Worm (Caenorhabditis elegans): ENCODE data around the gene C56E6.4.

C56E6.4 gene

ce11 chrII:6535957-6536424 is 7.5 kb upstream of the C56E6.4 start, which contains the start of gene utp-20 (continued):
- TF ChIP-seq zag-1 (tag; optimal IDR thresholded peaks at IDR 0.05) (no peak), nhr-25 (tag; optimal IDR thresholded peaks at IDR 0.05) (no peak), ztf-4 (tag; optimal IDR thresholded peaks at IDR 0.05) (no peak), sem-4 (tag; optimal IDR thresholded peaks at IDR 0.05) (no peak), sma-9 (GFP tag; optimal IDR thresholded peaks at IDR 0.05) (peak; percentile 30), sma-9 (tag; optimal IDR thresholded peaks at IDR 0.05) (no peak), nhr-23 (tag; optimal IDR thresholded peaks at IDR 0.05) (no peak), F13H6.1 (tag; optimal IDR thresholded peaks at IDR 0.05) (peak; percentile 5), elt-1 (tag; optimal IDR thresholded peaks at IDR 0.05) (no peak), nhr-237 (tag; optimal IDR thresholded peaks at IDR 0.05) (no peak)

ce11 chrII:6531940-6532339 is 3.4 kb upstream of the C56E6.4 start, which contains the start of gene abcx-1:
TSS of gene abcx-1 (plus strand) at chrII:6532163.
- TF ChIP-seq nhr-77 (tag; optimal IDR thresholded peaks at IDR 0.05) (no peak), elt-3 (tag; optimal IDR thresholded peaks at IDR 0.05) (no peak), ztf-11 (tag; optimal IDR thresholded peaks at IDR 0.05) (no peak), lsy-2 (tag; optimal IDR thresholded peaks at IDR 0.05) (no peak), nhr-6 (tag; optimal IDR thresholded peaks at IDR 0.05) (no peak)

ce11 chrII:6531527-6531926 is 3.0 kb upstream of the C56E6.4 start, which contains the start of gene abch-1:
TSS of gene abch-1 (minus strand) at chrII:6531627.
- TF ChIP-seq ztf-4 (tag; optimal IDR thresholded peaks at IDR 0.05), result no peak
- no peak for TF ChIP-seq unc-55 (GFP tag; optimal IDR thresholded peaks at IDR 0.05)
- TF ChIP-seq mab-5 (tag; optimal IDR thresholded peaks at IDR 0.05), result no peak
- TF ChIP-seq R02D3.7 (tag; optimal IDR thresholded peaks at IDR 0.05), result no peak
- TF ChIP-seq alr-1 (tag; optimal IDR thresholded peaks at IDR 0.05), result no peak
- TF ChIP-seq blmp-1 (tag; optimal IDR thresholded peaks at IDR 0.05; ENCODE audit: insufficient read depth), result no peak
- TF ChIP-seq dmd-4 (tag; optimal IDR thresholded peaks at IDR 0.05), result no peak
- no peak for TF ChIP-seq aly-2 (tag; optimal IDR thresholded peaks at IDR 0.05)
- no peak for TF ChIP-seq skn-1 (tag; optimal IDR thresholded peaks at IDR 0.05)
- no peak for TF ChIP-seq unc-39 (tag; optimal IDR thresholded peaks at IDR 0.05)
- no peak for TF ChIP-seq C34F6.9 (tag; optimal IDR thresholded peaks at IDR 0.05)
- TF ChIP-seq nhr-77 (tag; optimal IDR thresholded peaks at IDR 0.05), result no peak
- no peak for TF ChIP-seq zag-1 (tag; optimal IDR thresholded peaks at IDR 0.05)
- no peak for TF ChIP-seq lin-11 (tag; optimal IDR thresholded peaks at IDR 0.05)

ce11 chrII:6526136-6526684 is 2.3 kb downstream of the C56E6.4 start:
- no peak for TF ChIP-seq sem-4 (tag; optimal IDR thresholded peaks at IDR 0.05)
- no peak for TF ChIP-seq unc-39 (tag; optimal IDR thresholded peaks at IDR 0.05)
- no peak for TF ChIP-seq lin-39 (tag; optimal IDR thresholded peaks at IDR 0.05)
- no peak for TF ChIP-seq sma-3 (GFP tag; optimal IDR thresholded peaks at IDR 0.05)
- TF ChIP-seq gmeb-1 (tag; optimal IDR thresholded peaks at IDR 0.05), result no peak
- no peak for TF ChIP-seq ceh-16 (tag; optimal IDR thresholded peaks at IDR 0.05)
- TF ChIP-seq nhr-77 (tag; optimal IDR thresholded peaks at IDR 0.05), result no peak
- TF ChIP-seq lin-13 (GFP tag; optimal IDR thresholded peaks at IDR 0.05), result no peak

ce11 chrII:6524501-6524977 is 4.0 kb downstream of the C56E6.4 start, which contains the start of gene C56E6.2:
TSS of gene C56E6.2 (plus strand) at chrII:6524927.
- TF ChIP-seq snpc-4 (tag; optimal IDR thresholded peaks at IDR 0.05), result no peak
- TF ChIP-seq elt-3 (tag; optimal IDR thresholded peaks at IDR 0.05), result no peak
- TF ChIP-seq nhr-129 (tag; optimal IDR thresholded peaks at IDR 0.05), result no peak
- no peak for TF ChIP-seq nhr-21 (tag; optimal IDR thresholded peaks at IDR 0.05)
- peak; percentile 16 for TF ChIP-seq fos-1 (tag; optimal IDR thresholded peaks at IDR 0.05)
- TF ChIP-seq Y55F3AM.14 (GFP tag; optimal IDR thresholded peaks at IDR 0.05), result no peak
- no peak for TF ChIP-seq C34F6.9 (tag; optimal IDR thresholded peaks at IDR 0.05)
- no peak for TF ChIP-seq mbf-1 (tag; optimal IDR thresholded peaks at IDR 0.05)
